Fruit fly (Drosophila melanogaster): ENCODE results near the gene Pli.
A peak's percentile ranks its signal among the peaks of the same experiment; 100 is the strongest.

The Pli gene

dm6 chr3R:23909347-23909862 lies 19.6 kb upstream of the Pli start (continued):
- TF ChIP-seq chif (GFP tag; optimal IDR thresholded peaks at IDR 0.05) (peak in 1 of 2 experiments; percentile 1), Usf (GFP tag; optimal IDR thresholded peaks at IDR 0.05) (no peak), Hr78 (GFP tag; optimal IDR thresholded peaks at IDR 0.05) (peak in 1 of 2 experiments; percentile 91), CG8924 (tag; optimal IDR thresholded peaks at IDR 0.05) (no peak), Nf-YC (tag; optimal IDR thresholded peaks at IDR 0.05) (peak; percentile 22), grn (GFP tag; optimal IDR thresholded peaks at IDR 0.05) (no peak), CG15011 (GFP tag; optimal IDR thresholded peaks at IDR 0.05) (peak; percentile 6), CG17359 (tag; optimal IDR thresholded peaks at IDR 0.05) (peak; percentile 36), pfk (GFP tag; optimal IDR thresholded peaks at IDR 0.05) (no peak), kah (GFP tag; optimal IDR thresholded peaks at IDR 0.05) (peak; percentile 52)

- TF ChIP-seq CG4424 (GFP tag; optimal IDR thresholded peaks at IDR 0.05) (no peak), chinmo (GFP tag; IDR thresholded peaks at IDR 0.05; ENCODE audit: partially characterized antibody) (0 out of 4 replicates have a peak, but pooled peaks have one; percentile 68)
Measured at dm6 chr3R:23903425-23903824, 13.6 kb upstream of the Pli start.

- TF ChIP-seq tin (GFP tag; optimal IDR thresholded peaks at IDR 0.05) (no peak), dpn (GFP tag; optimal IDR thresholded peaks at IDR 0.05) (no peak), Med (GFP tag) (peak; percentile 34), Lpt (GFP tag; optimal IDR thresholded peaks at IDR 0.05) (no peak), stwl (tag; optimal IDR thresholded peaks at IDR 0.05) (peak; percentile 81), vvl (GFP tag; IDR thresholded peaks at IDR 0.05) (0 out of 2 replicates have a peak, but pooled peaks have one; percentile 16), CTCF (GFP tag; optimal IDR thresholded peaks at IDR 0.05) (peak; percentile 60), CG13775 (GFP tag; optimal IDR thresholded peaks at IDR 0.05) (no peak), CG2116 (GFP tag; optimal IDR thresholded peaks at IDR 0.05) (peak; percentile 91)
Measured at dm6 chr3R:23902557-23902956, 12.7 kb upstream of the Pli start.

- 0 out of 2 replicates have a peak, but pooled peaks have one; percentile 12 for TF ChIP-seq Drgx (GFP tag; IDR thresholded peaks at IDR 0.05)
- TF ChIP-seq BtbVII (GFP tag; optimal IDR thresholded peaks at IDR 0.05): no peak
- TF ChIP-seq CG4328 (GFP tag; optimal IDR thresholded peaks at IDR 0.05): no peak
Measured at dm6 chr3R:23902034-23902433, 12.2 kb upstream of the Pli start.

- TF ChIP-seq CG10979 (tag; optimal IDR thresholded peaks at IDR 0.05): peak; percentile 60
- no peak for TF ChIP-seq Meics (GFP tag; optimal IDR thresholded peaks at IDR 0.05)
- TF ChIP-seq CTCF (GFP tag; optimal IDR thresholded peaks at IDR 0.05): peak; percentile 81
- TF ChIP-seq toy (GFP tag; IDR thresholded peaks at IDR 0.05): no peak
Measured at dm6 chr3R:23900092-23900491, 10.2 kb upstream of the Pli start.

dm6 chr3R:23893460-23893859 lies 3.6 kb upstream of the Pli start, which contains the start of gene tbrd-1:
tbrd-1 (minus strand) TSS chr3R:23893560.
- TF ChIP-seq CG13775 (GFP tag; optimal IDR thresholded peaks at IDR 0.05) (no peak), schlank (tag; optimal IDR thresholded peaks at IDR 0.05) (no peak), pfk (GFP tag; optimal IDR thresholded peaks at IDR 0.05) (no peak), crc (GFP tag; optimal IDR thresholded peaks at IDR 0.05) (no peak), Ets97D (GFP tag; optimal IDR thresholded peaks at IDR 0.05) (no peak), dimm (GFP tag; IDR thresholded peaks at IDR 0.05) (no peak), ham (GFP tag; IDR thresholded peaks at IDR 0.05) (no peak), shn (GFP tag; optimal IDR thresholded peaks at IDR 0.05) (no peak), CG13424 (tag; optimal IDR thresholded peaks at IDR 0.05) (no peak), CG5953 (GFP tag; IDR thresholded peaks at IDR 0.05) (no peak), kah (GFP tag; optimal IDR thresholded peaks at IDR 0.05) (no peak), PHDP (tag; optimal IDR thresholded peaks at IDR 0.05) (no peak), en (GFP tag; optimal IDR thresholded peaks at IDR 0.05) (no peak), HLHmδ (GFP tag; optimal IDR thresholded peaks at IDR 0.05) (no peak), chif (GFP tag; optimal IDR thresholded peaks at IDR 0.05) (no peak), nom (GFP tag; optimal IDR thresholded peaks at IDR 0.05) (no peak), Six4 (GFP tag; optimal IDR thresholded peaks at IDR 0.05) (no peak), jing (GFP tag; optimal IDR thresholded peaks at IDR 0.05) (no peak), ac (GFP tag; optimal IDR thresholded peaks at IDR 0.05) (no peak), CG11247 (GFP tag; IDR thresholded peaks at IDR 0.05) (no peak)

Measured in whole organism, embryonic.